Worm (Caenorhabditis elegans) whole organism, young adult: ENCODE results near the gene sam-4.
A peak's percentile ranks its signal among the peaks of the same experiment; 100 is the strongest.

ENCODE experiments used
- B0035.1 ChIP-seq: sonication (generic microtip); optimal IDR thresholded peaks from 2 replicates; lab custom pipeline; 2016; ENCODE audit warnings: missing genetic modification characterization, mild to moderate bottlenecking, missing compliant biosample characterization, missing genotype, missing genetic modification reagents
- D2030.7 ChIP-seq: fragments of 200-800 bp; sonication (Bioruptor generic); IDR thresholded peaks from 2 replicates; pipeline ENCODE4 v1.3.6; 2022; ENCODE audit warnings: missing genetic modification reagents, missing genetic modification characterization, missing compliant biosample characterization
- F23B12.7 ChIP-seq: sonication (generic microtip); optimal IDR thresholded peaks from 2 replicates; lab custom pipeline; 2017; ENCODE audit warnings: missing genetic modification characterization, mild to moderate bottlenecking, missing compliant biosample characterization, antibody characterized with exemption, moderate library complexity; ENCODE audit not compliant: insufficient read depth
- F33H1.4 ChIP-seq: fragments of 200-800 bp; sonication (Bioruptor generic); IDR thresholded peaks from 2 replicates; pipeline ENCODE4 v1.3.6; 2022; ENCODE audit warnings: missing genetic modification reagents, missing genetic modification characterization, missing compliant biosample characterization
- F49E8.2 ChIP-seq: sonication (generic microtip); optimal IDR thresholded peaks from 3 replicates; lab custom pipeline; 2017; ENCODE audit warnings: missing genetic modification characterization, mild to moderate bottlenecking, missing compliant biosample characterization, antibody characterized with exemption, moderate library complexity; ENCODE audit not compliant: insufficient read depth
- Y67H2A.10 ChIP-seq: fragments of 200-800 bp; sonication (Bioruptor generic); conservative IDR thresholded peaks from 2 replicates; pipeline ENCODE4 v1.3.6; 2022; ENCODE audit warnings: missing genetic modification reagents, missing genetic modification characterization, missing compliant biosample characterization
- Y79H2A.3 ChIP-seq: fragments of 200-800 bp; sonication (Bioruptor generic); conservative IDR thresholded peaks from 2 replicates; pipeline ENCODE4 v1.3.6; 2022; ENCODE audit warnings: missing genetic modification reagents, missing genetic modification characterization, missing compliant biosample characterization
- Y95B8A.8 ChIP-seq: fragments of 200-800 bp; sonication (Bioruptor generic); IDR thresholded peaks from 2 replicates; pipeline ENCODE4 v1.3.6; 2022; ENCODE audit warnings: missing genetic modification reagents, missing genetic modification characterization, missing compliant biosample characterization
- aptf-2 ChIP-seq: fragments of 200-800 bp; sonication (Bioruptor generic); conservative IDR thresholded peaks from 2 replicates; pipeline ENCODE4 v1.3.6; 2022; ENCODE audit warnings: missing genetic modification reagents, missing genetic modification characterization, missing compliant biosample characterization
- athp-1 ChIP-seq: sonication (generic microtip); optimal IDR thresholded peaks from 2 replicates; lab custom pipeline; 2017; ENCODE audit warnings: mild to moderate bottlenecking, missing genetic modification characterization, missing compliant biosample characterization
- cebp-1 ChIP-seq, 2 experiments: fragments of 200-800 bp in 1 of 2; sonication (Bioruptor generic) in 1 of 2; sonication (generic microtip) in 1 of 2; IDR thresholded peaks in 1 of 2; optimal IDR thresholded peaks in 1 of 2; 2 replicates each; pipeline versions ENCODE4 v1.3.6 to Lab custom; 2017 to 2022; ENCODE audit warnings: missing compliant biosample characterization in 2 of 2, missing genetic modification characterization in 2 of 2, mild to moderate bottlenecking in 1 of 2, missing genetic modification reagents in 1 of 2, moderate library complexity in 1 of 2
- cebp-2 ChIP-seq: fragments of 200-800 bp; sonication (Bioruptor generic); IDR thresholded peaks from 2 replicates; pipeline ENCODE4 v1.3.6; 2022; ENCODE audit warnings: missing genetic modification characterization, missing compliant biosample characterization
- ceh-27 ChIP-seq: fragments of 200-800 bp; sonication (Bioruptor generic); optimal IDR thresholded peaks from 2 replicates; lab custom pipeline; 2018; ENCODE audit warnings: mild to moderate bottlenecking, missing genetic modification characterization, moderate library complexity, missing compliant biosample characterization
- die-1 ChIP-seq: sonication (generic microtip); optimal IDR thresholded peaks from 2 replicates; lab custom pipeline; 2016; ENCODE audit warnings: missing genotype, mild to moderate bottlenecking, missing genetic modification characterization, missing compliant biosample characterization
- ets-4 ChIP-seq: fragments of 200-800 bp; sonication (Bioruptor generic); optimal IDR thresholded peaks from 2 replicates; lab custom pipeline; 2018; ENCODE audit warnings: mild to moderate bottlenecking, missing genetic modification characterization, missing compliant biosample characterization
- fkh-3 ChIP-seq: sonication (generic microtip); optimal IDR thresholded peaks from 2 replicates; lab custom pipeline; 2016; ENCODE audit warnings: mild to moderate bottlenecking, missing genetic modification characterization, missing compliant biosample characterization
- hmg-1.2 ChIP-seq: fragments of 200-800 bp; sonication (Bioruptor generic); IDR thresholded peaks from 2 replicates; pipeline ENCODE4 v1.3.6; 2022; ENCODE audit warnings: missing genetic modification reagents, missing genetic modification characterization, missing compliant biosample characterization
- let-607 ChIP-seq, 2 experiments: fragments of 200-800 bp in 1 of 2; sonication (Bioruptor generic) in 1 of 2; sonication (generic microtip) in 1 of 2; optimal IDR thresholded peaks; 2 replicates each; lab custom pipeline; 2016 to 2018; ENCODE audit warnings: mild to moderate bottlenecking in 2 of 2, missing compliant biosample characterization in 2 of 2, missing genetic modification characterization in 2 of 2, moderate library complexity in 2 of 2, missing genotype in 1 of 2
- lin-35 ChIP-seq, 3 experiments: fragments of 150-350 bp in 2 of 3; sonication (generic microtip) in 1 of 3; optimal IDR thresholded peaks; 2 replicates each; lab custom pipeline; 2014 to 2018; ENCODE audit warnings: missing biosample characterization in 3 of 3, missing genetic modification characterization in 3 of 3, missing genetic modification reagents in 3 of 3
- lin-54 ChIP-seq: fragments of 200-800 bp; sonication (Bioruptor generic); optimal IDR thresholded peaks from 2 replicates; lab custom pipeline; 2018; ENCODE audit warnings: mild to moderate bottlenecking, missing genetic modification characterization, missing compliant biosample characterization
- lsl-1 ChIP-seq: fragments of 200-800 bp; sonication (Bioruptor generic); optimal IDR thresholded peaks from 2 replicates; lab custom pipeline; 2018; ENCODE audit warnings: mild to moderate bottlenecking, missing genetic modification characterization, moderate library complexity, missing compliant biosample characterization
- lsy-27 ChIP-seq: sonication (generic microtip); optimal IDR thresholded peaks from 2 replicates; lab custom pipeline; 2017; ENCODE audit warnings: missing genetic modification characterization, mild to moderate bottlenecking, missing compliant biosample characterization, antibody characterized with exemption, missing genotype, borderline replicate concordance; ENCODE audit not compliant: insufficient read depth
- madf-10 ChIP-seq: sonication (generic microtip); optimal IDR thresholded peaks from 2 replicates; lab custom pipeline; 2016; ENCODE audit warnings: mild to moderate bottlenecking, missing genetic modification characterization, missing compliant biosample characterization
- madf-6 ChIP-seq: fragments of 200-800 bp; sonication (Bioruptor generic); IDR thresholded peaks from 2 replicates; pipeline ENCODE4 v1.3.6; 2022; ENCODE audit warnings: missing genetic modification reagents, missing genetic modification characterization, missing compliant biosample characterization
- madf-8 ChIP-seq: fragments of 200-800 bp; sonication (Bioruptor generic); conservative IDR thresholded peaks from 2 replicates; pipeline ENCODE4 v1.3.6; 2022; ENCODE audit warnings: missing genetic modification reagents, missing genetic modification characterization, missing compliant biosample characterization
- nhr-90 ChIP-seq: sonication (generic microtip); optimal IDR thresholded peaks from 2 replicates; lab custom pipeline; 2016; ENCODE audit warnings: missing genotype, mild to moderate bottlenecking, missing genetic modification characterization, missing compliant biosample characterization
- pbrm-1 ChIP-seq: fragments of 200-800 bp; sonication (Bioruptor generic); IDR thresholded peaks from 2 replicates; pipeline ENCODE4 v1.3.6; 2022; ENCODE audit warnings: missing genetic modification reagents, missing genetic modification characterization, missing compliant biosample characterization
- pha-4 ChIP-seq: fragments of 150-350 bp; sonication (generic microtip); optimal IDR thresholded peaks from 2 replicates; lab custom pipeline; 2014; ENCODE audit warnings: missing biosample characterization, missing genetic modification reagents, missing genetic modification characterization
- sea-2 ChIP-seq: fragments of 200-800 bp; sonication (Bioruptor generic); IDR thresholded peaks from 2 replicates; pipeline ENCODE4 v1.3.6; 2022; ENCODE audit warnings: missing genetic modification characterization, missing compliant biosample characterization
- snpc-1.3 ChIP-seq: sonication (generic microtip); optimal IDR thresholded peaks from 2 replicates; lab custom pipeline; 2017; ENCODE audit warnings: missing genetic modification characterization, mild to moderate bottlenecking, missing compliant biosample characterization, antibody characterized with exemption, moderate library complexity, missing genotype, missing genetic modification reagents; ENCODE audit not compliant: insufficient read depth
- snpc-3.4 ChIP-seq: sonication (generic microtip); optimal IDR thresholded peaks from 2 replicates; lab custom pipeline; 2017; ENCODE audit warnings: missing genetic modification characterization, mild to moderate bottlenecking, missing compliant biosample characterization, antibody characterized with exemption, moderate library complexity, missing genotype, missing genetic modification reagents
- tbx-9 ChIP-seq: sonication (generic microtip); optimal IDR thresholded peaks from 2 replicates; lab custom pipeline; 2016; ENCODE audit warnings: borderline replicate concordance, missing genetic modification characterization, inconsistent platforms, missing compliant biosample characterization
- zfh-2 ChIP-seq: fragments of 200-800 bp; sonication (Bioruptor generic); conservative IDR thresholded peaks from 2 replicates; pipeline ENCODE4 v1.3.6; 2022; ENCODE audit warnings: missing genetic modification reagents, missing genetic modification characterization, missing compliant biosample characterization
- ztf-25 ChIP-seq: fragments of 200-800 bp; sonication (Bioruptor generic); IDR thresholded peaks from 2 replicates; pipeline ENCODE4 v1.3.6; 2022; ENCODE audit warnings: missing genetic modification reagents, missing genetic modification characterization, missing compliant biosample characterization
- ztf-26 ChIP-seq: sonication (generic microtip); optimal IDR thresholded peaks from 2 replicates; lab custom pipeline; 2017; ENCODE audit warnings: missing genetic modification characterization, missing compliant biosample characterization
- ztf-3 ChIP-seq: fragments of 200-800 bp; sonication (Bioruptor generic); optimal IDR thresholded peaks from 2 replicates; lab custom pipeline; 2018; ENCODE audit warnings: mild to moderate bottlenecking, missing genetic modification characterization, missing compliant biosample characterization

sam-4 gene

ce11 chrII:5649236-5650004 is at the start of gene sam-4, which contains the start of the genes F59E12.17 and zyg-1 (continued):
- no peak for TF ChIP-seq madf-10
- peak; percentile 83 for TF ChIP-seq F23B12.7 (tag; lab: Kevin White, UChicago)
- no peak for TF ChIP-seq ztf-3 (GFP tag; lab: Kevin White, UChicago)
- TF ChIP-seq cebp-2 (GFP tag; lab: Robert Waterston, UW) = no peak
- no peak for TF ChIP-seq pha-4 (tag; lab: Kevin White, UChicago)
- TF ChIP-seq sea-2 = no peak
- TF ChIP-seq aptf-2 = peak; percentile 52; the same call in 1 of the 2 replicates
- TF ChIP-seq let-607 (tag; optimal IDR thresholded peaks at IDR 0.05; lab: Kevin White, UChicago) = no peak
- TF ChIP-seq lsl-1 (GFP tag; lab: Kevin White, UChicago) = peak; percentile 63
- no peak for TF ChIP-seq nhr-90 (tag; lab: Kevin White, UChicago)
- TF ChIP-seq pbrm-1 (GFP tag; lab: Robert Waterston, UW) = peak; percentile 21; the same call in 1 of the 2 replicates
- TF ChIP-seq snpc-3.4 (tag; lab: Kevin White, UChicago) = peak; percentile 74
- peak; percentile 41; the same call in 1 of the 2 replicates for TF ChIP-seq cebp-1 (GFP tag; IDR thresholded peaks at IDR 0.05; lab: Robert Waterston, UW)
- TF ChIP-seq cebp-1 (tag; optimal IDR thresholded peaks at IDR 0.05; lab: Kevin White, UChicago) = peak; percentile 50
- TF ChIP-seq ets-4 (GFP tag; lab: Kevin White, UChicago) = no peak
- no peak for TF ChIP-seq fkh-3
- peak; percentile 82 for TF ChIP-seq hmg-1.2 (GFP tag; lab: Robert Waterston, UW)
- TF ChIP-seq Y79H2A.3 (GFP tag; lab: Robert Waterston, UW) = no peak
- peak in 1 of 3 experiments; percentile 64 for TF ChIP-seq lin-35 (GFP tag; optimal IDR thresholded peaks at IDR 0.05; lab: Kevin White, UChicago)
- TF ChIP-seq die-1 (tag; lab: Kevin White, UChicago) = no peak
- 0 out of 2 replicates have a peak, but pooled peaks have one; percentile 60 for TF ChIP-seq ztf-25 (GFP tag; lab: Robert Waterston, UW)
- TF ChIP-seq ceh-27 (GFP tag; lab: Kevin White, UChicago) = peak; percentile 64
- peak; percentile 57 for TF ChIP-seq F33H1.4 (GFP tag; lab: Robert Waterston, UW)
- peak; percentile 74 for TF ChIP-seq lin-54 (GFP tag; lab: Kevin White, UChicago)
- no peak for TF ChIP-seq snpc-1.3 (tag; lab: Kevin White, UChicago)
- 0 out of 2 replicates have a peak, but pooled peaks have one; percentile 42 for TF ChIP-seq Y95B8A.8 (GFP tag; lab: Robert Waterston, UW)
- peak; percentile 34 for TF ChIP-seq madf-8 (GFP tag; lab: Robert Waterston, UW)
- TF ChIP-seq D2030.7 (GFP tag; lab: Robert Waterston, UW) = peak; percentile 82
- no peak for TF ChIP-seq ztf-26 (tag; lab: Kevin White, UChicago)
- TF ChIP-seq athp-1 (tag; lab: Kevin White, UChicago) = peak; percentile 7
- no peak for TF ChIP-seq Y67H2A.10 (GFP tag; lab: Robert Waterston, UW)
- peak; percentile 71 for TF ChIP-seq madf-6 (GFP tag; lab: Robert Waterston, UW)
- TF ChIP-seq B0035.1 = no peak
- no peak for TF ChIP-seq lsy-27 (tag; lab: Kevin White, UChicago)
- TF ChIP-seq F49E8.2 (tag; lab: Kevin White, UChicago) = peak; percentile 80
- TF ChIP-seq zfh-2 (GFP tag; lab: Robert Waterston, UW) = no peak
- no peak for TF ChIP-seq tbx-9 (tag; lab: Kevin White, UChicago)
